Worm (Caenorhabditis elegans) whole organism, L3 larva: ENCODE results near the gene R02D5.4.

Experiments used
- aly-2 ChIP-seq: fragments of 150-350 bp; optimal IDR thresholded peaks from 2 replicates; lab custom pipeline; 2014; ENCODE audit warnings: missing biosample characterization, missing genetic modification characterization
- fos-1 ChIP-seq: fragments of 150-350 bp; optimal IDR thresholded peaks from 2 replicates; lab custom pipeline; 2014; ENCODE audit warnings: missing biosample characterization, missing genetic modification characterization
- nhr-28 ChIP-seq: fragments of 150-350 bp; optimal IDR thresholded peaks from 2 replicates; lab custom pipeline; 2014; ENCODE audit warnings: missing biosample characterization, missing genetic modification characterization
- unc-62 ChIP-seq: fragments of 150-350 bp; sonication (generic microtip); optimal IDR thresholded peaks from 4 replicates; lab custom pipeline; 2014; ENCODE audit warnings: missing biosample characterization, missing genetic modification reagents, missing genetic modification characterization

ce11 chrV:14506713-14507675, 22.5 kb upstream of the R02D5.4 start:
- TF ChIP-seq aly-2 (no peak), fos-1 (no peak), unc-62 (no peak), nhr-28 (no peak)
